Worm (Caenorhabditis elegans) whole organism, L4 larva: ENCODE results near the gene F59B10.2.
A peak's percentile ranks its signal among the peaks of the same experiment; 100 is the strongest.

Experiments
- D1046.2 ChIP-seq: fragments of 200-800 bp; sonication (Bioruptor generic); IDR thresholded peaks from 2 replicates; pipeline ENCODE4 v1.3.6; 2022; ENCODE audit warnings: missing genetic modification characterization, missing compliant biosample characterization
- F26F4.8 ChIP-seq: fragments of 200-800 bp; sonication (Bioruptor generic); conservative IDR thresholded peaks from 2 replicates; pipeline ENCODE4 v1.3.6; 2022; ENCODE audit warnings: missing genetic modification characterization, missing compliant biosample characterization
- F44E2.7 ChIP-seq: fragments of 200-800 bp; sonication (Bioruptor generic); IDR thresholded peaks from 2 replicates; pipeline ENCODE4 v2.1.2; 2022; ENCODE audit warnings: missing genetic modification characterization, missing compliant biosample characterization
- T20F7.1 ChIP-seq: fragments of 200-800 bp; sonication (Bioruptor generic); optimal IDR thresholded peaks from 2 replicates; lab custom pipeline; 2018; ENCODE audit warnings: mild to moderate bottlenecking, missing genetic modification characterization, missing compliant biosample characterization
- T26A8.4 ChIP-seq: fragments of 200-800 bp; sonication (Bioruptor generic); IDR thresholded peaks from 2 replicates; pipeline ENCODE4 v1.3.6; 2022; ENCODE audit warnings: missing genetic modification characterization, missing compliant biosample characterization
- ZK337.2 ChIP-seq: fragments of 200-800 bp; sonication (Bioruptor generic); IDR thresholded peaks from 2 replicates; pipeline ENCODE4 v1.3.6; 2022; ENCODE audit warnings: missing genetic modification reagents, missing genetic modification characterization, missing compliant biosample characterization
- ZK546.5 ChIP-seq, 2 experiments: sonication (generic microtip); optimal IDR thresholded peaks; 2 replicates each; lab custom pipeline; 2017; ENCODE audit warnings: missing biosample characterization in 2 of 2, missing genetic modification characterization in 2 of 2
- aha-1 ChIP-seq: fragments of 150-350 bp; peaks from one replicate; lab custom pipeline; 2014; ENCODE audit warnings: missing biosample characterization, missing genetic modification characterization
- aly-2 ChIP-seq: sonication (generic microtip); optimal IDR thresholded peaks from 2 replicates; lab custom pipeline; 2018; ENCODE audit warnings: missing biosample characterization, missing genetic modification characterization
- arid-1 ChIP-seq: fragments of 200-800 bp; sonication (Bioruptor generic); conservative IDR thresholded peaks from 2 replicates; pipeline ENCODE4 v1.3.6; 2022; ENCODE audit warnings: missing genetic modification reagents, missing genetic modification characterization, missing compliant biosample characterization
- attf-4 ChIP-seq: sonication (generic microtip); optimal IDR thresholded peaks from 3 replicates; lab custom pipeline; 2017; ENCODE audit warnings: missing biosample characterization, missing genetic modification characterization
- ceh-20 ChIP-seq: fragments of 200-800 bp; sonication (Bioruptor generic); IDR thresholded peaks from 2 replicates; pipeline ENCODE4 v1.3.6; 2022; ENCODE audit warnings: missing genetic modification reagents, missing genetic modification characterization, missing compliant biosample characterization
- ceh-32 ChIP-seq: sonication (generic microtip); optimal IDR thresholded peaks from 2 replicates; lab custom pipeline; 2016; ENCODE audit warnings: mild to moderate bottlenecking, missing genetic modification characterization, missing compliant biosample characterization; ENCODE audit not compliant: poor library complexity
- ceh-82 ChIP-seq: sonication (generic microtip); optimal IDR thresholded peaks from 2 replicates; lab custom pipeline; 2017; ENCODE audit warnings: missing biosample characterization, missing genetic modification characterization
- cey-2 ChIP-seq: sonication (generic microtip); optimal IDR thresholded peaks from 3 replicates; lab custom pipeline; 2017; ENCODE audit warnings: missing genetic modification characterization, mild to moderate bottlenecking, missing compliant biosample characterization, antibody characterized with exemption, borderline replicate concordance; ENCODE audit not compliant: insufficient read depth
- daf-16 ChIP-seq, 3 experiments: sonication (generic microtip); optimal IDR thresholded peaks; 2 replicates each; lab custom pipeline; 2016 to 2017; ENCODE audit warnings: missing genetic modification characterization in 3 of 3, missing genetic modification reagents in 3 of 3, mild to moderate bottlenecking in 2 of 3, missing compliant biosample characterization in 2 of 3, missing biosample characterization in 1 of 3, moderate library complexity in 1 of 3
- daf-19 ChIP-seq: fragments of 200-800 bp; sonication (Bioruptor generic); conservative IDR thresholded peaks from 2 replicates; pipeline ENCODE4 v1.3.6; 2022; ENCODE audit warnings: missing genetic modification characterization, missing compliant biosample characterization
- daf-8 ChIP-seq: fragments of 200-800 bp; sonication (Bioruptor generic); IDR thresholded peaks from 2 replicates; pipeline ENCODE4 v1.3.6; 2022; ENCODE audit warnings: missing genetic modification characterization, missing compliant biosample characterization
- dpl-1 ChIP-seq: fragments of 150-350 bp; optimal IDR thresholded peaks from 2 replicates; lab custom pipeline; 2014; ENCODE audit warnings: missing biosample characterization, missing genetic modification reagents, missing genetic modification characterization
- duxl-1 ChIP-seq: sonication (generic microtip); optimal IDR thresholded peaks from 2 replicates; lab custom pipeline; 2016; ENCODE audit warnings: mild to moderate bottlenecking, missing genetic modification characterization, moderate library complexity, missing compliant biosample characterization; ENCODE audit not compliant: poor library complexity
- dve-1 ChIP-seq: sonication (generic microtip); optimal IDR thresholded peaks from 2 replicates; lab custom pipeline; 2017; ENCODE audit warnings: antibody characterized with exemption, mild to moderate bottlenecking, missing genetic modification characterization, missing compliant biosample characterization; ENCODE audit not compliant: insufficient read depth
- fkh-10 ChIP-seq: fragments of 150-350 bp; optimal IDR thresholded peaks from 2 replicates; lab custom pipeline; 2014; ENCODE audit warnings: missing biosample characterization, missing genetic modification reagents, missing genetic modification characterization
- fos-1 ChIP-seq: fragments of 150-350 bp; optimal IDR thresholded peaks from 2 replicates; lab custom pipeline; 2014; ENCODE audit warnings: missing biosample characterization, missing genetic modification characterization
- gei-8 ChIP-seq: fragments of 200-800 bp; sonication (Bioruptor generic); optimal IDR thresholded peaks from 2 replicates; lab custom pipeline; 2018; ENCODE audit warnings: mild to moderate bottlenecking, missing genetic modification characterization, missing compliant biosample characterization
- hif-1 ChIP-seq, 2 experiments: sonication (generic microtip); optimal IDR thresholded peaks; 2 replicates each; lab custom pipeline; 2016 to 2017; ENCODE audit warnings: missing compliant biosample characterization in 2 of 2, missing genetic modification characterization in 2 of 2, missing genetic modification reagents in 2 of 2, missing genotype in 2 of 2, mild to moderate bottlenecking in 1 of 2
- jun-1 ChIP-seq: fragments of 150-350 bp; optimal IDR thresholded peaks from 2 replicates; lab custom pipeline; 2014; ENCODE audit warnings: missing biosample characterization, missing genetic modification reagents, missing genetic modification characterization
- lim-7 ChIP-seq: fragments of 200-800 bp; sonication (Bioruptor generic); IDR thresholded peaks from 2 replicates; pipeline ENCODE4 v1.3.6; 2022; ENCODE audit warnings: missing genetic modification characterization, missing compliant biosample characterization
- lin-13 ChIP-seq: fragments of 150-350 bp; optimal IDR thresholded peaks from 2 replicates; lab custom pipeline; 2014; ENCODE audit warnings: missing biosample characterization, missing genetic modification reagents, missing genetic modification characterization
- lin-38 ChIP-seq: fragments of 200-800 bp; sonication (Bioruptor generic); IDR thresholded peaks from 2 replicates; pipeline ENCODE4 v1.3.6; 2022; ENCODE audit warnings: missing genetic modification reagents, missing genetic modification characterization, missing compliant biosample characterization
- mdt-29 ChIP-seq: fragments of 200-800 bp; sonication (Bioruptor generic); IDR thresholded peaks from 2 replicates; pipeline ENCODE4 v1.3.6; 2022; ENCODE audit warnings: missing genetic modification reagents, missing genetic modification characterization, missing compliant biosample characterization
- mes-2 ChIP-seq: sonication (generic microtip); optimal IDR thresholded peaks from 2 replicates; lab custom pipeline; 2016; ENCODE audit warnings: missing genotype, mild to moderate bottlenecking, missing genetic modification characterization, missing compliant biosample characterization; ENCODE audit not compliant: poor library complexity, severe bottlenecking
- mxl-3 ChIP-seq: fragments of 200-800 bp; sonication (Bioruptor generic); optimal IDR thresholded peaks from 2 replicates; lab custom pipeline; 2018; ENCODE audit warnings: mild to moderate bottlenecking, missing genetic modification characterization, missing compliant biosample characterization
- nhr-10 ChIP-seq: fragments of 150-350 bp; optimal IDR thresholded peaks from 2 replicates; lab custom pipeline; 2014; ENCODE audit warnings: missing biosample characterization, missing genetic modification characterization
- nhr-11 ChIP-seq: fragments of 150-350 bp; optimal IDR thresholded peaks from 2 replicates; lab custom pipeline; 2014; ENCODE audit warnings: missing biosample characterization, missing genetic modification characterization
- nhr-25 ChIP-seq: sonication (generic microtip); optimal IDR thresholded peaks from 2 replicates; lab custom pipeline; 2017; ENCODE audit warnings: missing genetic modification characterization, mild to moderate bottlenecking, missing compliant biosample characterization, antibody characterized with exemption, moderate library complexity, borderline replicate concordance; ENCODE audit not compliant: insufficient read depth
- nhr-28 ChIP-seq: fragments of 150-350 bp; optimal IDR thresholded peaks from 2 replicates; lab custom pipeline; 2014; ENCODE audit warnings: missing biosample characterization, missing genetic modification characterization
- nhr-41 ChIP-seq: fragments of 200-800 bp; sonication (Bioruptor generic); IDR thresholded peaks from 2 replicates; pipeline ENCODE4 v1.3.6; 2022; ENCODE audit warnings: missing genetic modification reagents, missing genetic modification characterization, missing compliant biosample characterization
- nhr-6 ChIP-seq: fragments of 150-350 bp; optimal IDR thresholded peaks from 2 replicates; lab custom pipeline; 2014; ENCODE audit warnings: missing biosample characterization, missing genetic modification characterization
- nhr-76 ChIP-seq: fragments of 150-350 bp; optimal IDR thresholded peaks from 2 replicates; lab custom pipeline; 2014; ENCODE audit warnings: missing biosample characterization, missing genetic modification characterization
- nhr-77 ChIP-seq: fragments of 150-350 bp; optimal IDR thresholded peaks from 2 replicates; lab custom pipeline; 2014; ENCODE audit warnings: missing biosample characterization, missing genetic modification characterization
- pqm-1 ChIP-seq: sonication (generic microtip); optimal IDR thresholded peaks from 2 replicates; lab custom pipeline; 2017; ENCODE audit warnings: missing biosample characterization, missing genetic modification characterization
- snpc-1.2 ChIP-seq: fragments of 200-800 bp; sonication (Bioruptor generic); IDR thresholded peaks from 2 replicates; pipeline ENCODE4 v1.3.6; 2022; ENCODE audit warnings: missing genetic modification reagents, missing genetic modification characterization, missing compliant biosample characterization
- spr-3 ChIP-seq: fragments of 200-800 bp; sonication (Bioruptor generic); optimal IDR thresholded peaks from 2 replicates; lab custom pipeline; 2018; ENCODE audit warnings: mild to moderate bottlenecking, missing genetic modification characterization, missing compliant biosample characterization
- tra-1 ChIP-seq: fragments of 200-800 bp; sonication (Bioruptor generic); IDR thresholded peaks from 2 replicates; pipeline ENCODE4 v1.3.6; 2022; ENCODE audit warnings: missing genetic modification reagents, missing genetic modification characterization, missing compliant biosample characterization
- unc-130 ChIP-seq: sonication (generic microtip); optimal IDR thresholded peaks from 2 replicates; lab custom pipeline; 2016; ENCODE audit warnings: missing genetic modification reagents, missing genetic modification characterization, missing compliant biosample characterization
- zag-1 ChIP-seq: fragments of 150-350 bp; optimal IDR thresholded peaks from 2 replicates; lab custom pipeline; 2014; ENCODE audit warnings: missing biosample characterization, missing genetic modification characterization
- zfp-2 ChIP-seq: sonication (generic microtip); optimal IDR thresholded peaks from 2 replicates; lab custom pipeline; 2016; ENCODE audit warnings: mild to moderate bottlenecking, missing genetic modification characterization, missing compliant biosample characterization
- zfp-3 ChIP-seq: fragments of 200-800 bp; sonication (Bioruptor generic); conservative IDR thresholded peaks from 2 replicates; pipeline ENCODE4 v1.3.6; 2022; ENCODE audit warnings: missing genetic modification reagents, missing genetic modification characterization, missing compliant biosample characterization
- zip-2 ChIP-seq: fragments of 150-350 bp; optimal IDR thresholded peaks from 2 replicates; lab custom pipeline; 2014; ENCODE audit warnings: missing biosample characterization, missing genetic modification characterization

Gene F59B10.2

ce11 chrII:10543457-10544137 is 34.0 kb upstream of the F59B10.2 start (continued):
- TF ChIP-seq lim-7 (GFP tag; lab: Robert Waterston, UW) (peak; percentile 52), attf-4 (no peak), aha-1 (peak; percentile 95), lin-13 (GFP tag; lab: Kevin White, UChicago) (peak; percentile 40), lin-38 (no peak), hif-1 (tag; optimal IDR thresholded peaks at IDR 0.05; lab: Kevin White, UChicago) (no peak), zag-1 (tag; lab: Kevin White, UChicago) (no peak), fos-1 (tag; lab: Kevin White, UChicago) (no peak), daf-19 (GFP tag; lab: Robert Waterston, UW) (no peak), pqm-1 (no peak), zip-2 (no peak), dve-1 (tag; lab: Kevin White, UChicago) (no peak), aly-2 (no peak), ceh-32 (no peak), snpc-1.2 (GFP tag; lab: Robert Waterston, UW) (no peak), cey-2 (tag; lab: Kevin White, UChicago) (peak; percentile 23), F44E2.7 (GFP tag; lab: Robert Waterston, UW) (peak; percentile 80), nhr-25 (tag; lab: Kevin White, UChicago) (no peak), mes-2 (tag; lab: Kevin White, UChicago) (no peak), arid-1 (peak; percentile 12; the same call in 1 of the 2 replicates), T26A8.4 (GFP tag; lab: Robert Waterston, UW) (peak; percentile 6; the same call in 1 of the 2 replicates), nhr-76 (no peak), gei-8 (GFP tag; lab: Kevin White, UChicago) (no peak), duxl-1 (peak; percentile 42), zfp-2 (tag; lab: Kevin White, UChicago) (no peak), nhr-10 (no peak), spr-3 (no peak), ceh-20 (GFP tag; lab: Robert Waterston, UW) (no peak), daf-8 (GFP tag; lab: Robert Waterston, UW) (no peak), nhr-77 (tag; lab: Kevin White, UChicago) (peak; percentile 57), fkh-10 (no peak), unc-130 (GFP tag; lab: Kevin White, UChicago) (no peak), nhr-11 (tag; lab: Kevin White, UChicago) (peak; percentile 45), tra-1 (0 out of 2 replicates have a peak, but pooled peaks have one; percentile 50), ZK337.2 (GFP tag; lab: Robert Waterston, UW) (no peak), mxl-3 (GFP tag; lab: Kevin White, UChicago) (peak; percentile 53), dpl-1 (no peak), mdt-29 (GFP tag; lab: Robert Waterston, UW) (no peak; the same call in 1 of the 2 replicates), nhr-6 (tag; lab: Kevin White, UChicago) (no peak), nhr-41 (GFP tag; lab: Robert Waterston, UW) (no peak), D1046.2 (GFP tag; lab: Robert Waterston, UW) (no peak), nhr-28 (tag; lab: Kevin White, UChicago) (no peak), zfp-3 (GFP tag; lab: Robert Waterston, UW) (peak; percentile 61; the same call in 1 of the 2 replicates), jun-1 (tag; lab: Kevin White, UChicago) (no peak), T20F7.1 (GFP tag; lab: Kevin White, UChicago) (peak; percentile 35), ceh-82 (tag; lab: Kevin White, UChicago) (no peak), F26F4.8 (GFP tag; lab: Robert Waterston, UW) (no peak), daf-16 (GFP tag; optimal IDR thresholded peaks at IDR 0.05; lab: Kevin White, UChicago) (peak in 1 of 2 experiments; percentile 42), daf-16 (tag; optimal IDR thresholded peaks at IDR 0.05; lab: Kevin White, UChicago) (no peak), ZK546.5 (tag; optimal IDR thresholded peaks at IDR 0.05; lab: Kevin White, UChicago) (no peak)
